Fruit fly (Drosophila melanogaster) whole organism, embryonic: ENCODE data around the gene CG15431.

Source experiments
- B-H2 ChIP-seq: fragments of 200-800 bp; sonication (Bioruptor generic); optimal IDR thresholded peaks from 2 replicates; lab custom pipeline; 2018; ENCODE audit warnings: missing biosample characterization, mild to moderate bottlenecking, missing genetic modification characterization
- Bteb2 ChIP-seq: fragments of 200-800 bp; sonication (Bioruptor generic); optimal IDR thresholded peaks from 2 replicates; lab custom pipeline; 2016; ENCODE audit warnings: missing biosample characterization, missing genetic modification characterization
- CG10321 ChIP-seq: fragments of 200-800 bp; sonication (Bioruptor generic); IDR thresholded peaks from 2 replicates; pipeline ENCODE4 v1.3.6; 2022; ENCODE audit warnings: missing biosample characterization, missing genetic modification characterization
- CG11456 ChIP-seq: fragments of 200-800 bp; sonication (Bioruptor generic); IDR thresholded peaks from 3 replicates; pipeline ENCODE4 v1.3.6; 2022; ENCODE audit warnings: missing biosample characterization, missing genetic modification characterization
- CG12104 ChIP-seq: fragments of 200-800 bp; sonication (Bioruptor generic); optimal IDR thresholded peaks from 3 replicates; lab custom pipeline; 2016; ENCODE audit warnings: missing biosample characterization, missing genetic modification characterization
- CG13424 ChIP-seq: fragments of 200-800 bp; sonication (Bioruptor generic); optimal IDR thresholded peaks from 2 replicates; lab custom pipeline; 2019; ENCODE audit warnings: missing biosample characterization, mild to moderate bottlenecking, missing genetic modification characterization, moderate library complexity
- CG18476 ChIP-seq: fragments of 200-800 bp; sonication (Bioruptor generic); optimal IDR thresholded peaks from 2 replicates; lab custom pipeline; 2016; ENCODE audit warnings: missing biosample characterization, mild to moderate bottlenecking, missing genetic modification characterization
- CG18619 ChIP-seq: fragments of 200-800 bp; sonication (Bioruptor generic); optimal IDR thresholded peaks from 3 replicates; lab custom pipeline; 2017; ENCODE audit warnings: missing biosample characterization, mild to moderate bottlenecking, missing genetic modification characterization
- CG3838 ChIP-seq: fragments of 200-800 bp; sonication (Bioruptor generic); optimal IDR thresholded peaks from 3 replicates; lab custom pipeline; 2016; ENCODE audit warnings: missing biosample characterization, missing genetic modification characterization
- CG4424 ChIP-seq: fragments of 200-800 bp; sonication (Bioruptor generic); optimal IDR thresholded peaks from 3 replicates; lab custom pipeline; 2016; ENCODE audit warnings: missing biosample characterization, missing genetic modification characterization
- CG4820 ChIP-seq: fragments of 200-800 bp; sonication (Bioruptor generic); optimal IDR thresholded peaks from 3 replicates; lab custom pipeline; 2016; ENCODE audit warnings: missing biosample characterization, missing genetic modification characterization
- CG5245 ChIP-seq: fragments of 200-800 bp; sonication (Bioruptor generic); optimal IDR thresholded peaks from 3 replicates; lab custom pipeline; 2016; ENCODE audit warnings: missing biosample characterization, missing genetic modification characterization
- CG6683 ChIP-seq: fragments of 200-800 bp; sonication (Bioruptor generic); optimal IDR thresholded peaks from 2 replicates; lab custom pipeline; 2017; ENCODE audit warnings: missing biosample characterization, mild to moderate bottlenecking, missing genetic modification characterization, missing genetic modification reagents
- CG7745 ChIP-seq: fragments of 200-800 bp; sonication (Bioruptor generic); optimal IDR thresholded peaks from 2 replicates; lab custom pipeline; 2018; ENCODE audit warnings: missing biosample characterization, mild to moderate bottlenecking, missing genetic modification characterization, moderate library complexity
- CkIIα-i1 ChIP-seq: fragments of 200-800 bp; sonication (Bioruptor generic); IDR thresholded peaks from 2 replicates; pipeline ENCODE4 v1.3.6; 2022; ENCODE audit warnings: missing biosample characterization, missing genetic modification characterization
- Dek ChIP-seq: fragments of 200-800 bp; sonication (Bioruptor generic); optimal IDR thresholded peaks from 3 replicates; lab custom pipeline; 2019; ENCODE audit warnings: missing biosample characterization, mild to moderate bottlenecking, missing genetic modification characterization, moderate library complexity
- Doc3 ChIP-seq: fragments of 200-800 bp; sonication (Bioruptor generic); IDR thresholded peaks from 3 replicates; pipeline ENCODE4 v1.3.6; 2022; ENCODE audit warnings: missing biosample characterization, missing genetic modification characterization; ENCODE audit not compliant: partially characterized antibody
- GATAe ChIP-seq: fragments of 200-800 bp; sonication (Bioruptor generic); conservative IDR thresholded peaks from 2 replicates; pipeline ENCODE4 v1.3.6; 2022; ENCODE audit warnings: missing biosample characterization, missing genetic modification characterization
- Lpt ChIP-seq: fragments of >200 bp; optimal IDR thresholded peaks from 2 replicates; lab custom pipeline; 2018; ENCODE audit warnings: missing biosample characterization, missing genetic modification characterization
- Myb ChIP-seq: fragments of 200-800 bp; sonication (Bioruptor generic); optimal IDR thresholded peaks from 2 replicates; lab custom pipeline; 2016; ENCODE audit warnings: missing biosample characterization, missing genetic modification characterization
- NC2β ChIP-seq: fragments of 200-800 bp; sonication (Bioruptor generic); optimal IDR thresholded peaks from 2 replicates; lab custom pipeline; 2016; ENCODE audit warnings: missing biosample characterization, missing genetic modification characterization
- Opbp ChIP-seq: fragments of 200-800 bp; sonication (Bioruptor generic); IDR thresholded peaks from 3 replicates; pipeline ENCODE4 v1.3.6; 2022; ENCODE audit warnings: missing biosample characterization, missing genetic modification characterization; ENCODE audit not compliant: partially characterized antibody
- Six4 ChIP-seq: fragments of 200-800 bp; sonication (Bioruptor generic); optimal IDR thresholded peaks from 2 replicates; lab custom pipeline; 2016; ENCODE audit warnings: missing biosample characterization, missing genetic modification characterization
- TFAM ChIP-seq: fragments of 200-800 bp; sonication (Bioruptor generic); optimal IDR thresholded peaks from 2 replicates; lab custom pipeline; 2017; ENCODE audit warnings: missing biosample characterization, missing genetic modification characterization, inconsistent platforms
- Xrp1 ChIP-seq: fragments of 200-800 bp; sonication (Bioruptor generic); IDR thresholded peaks from 2 replicates; pipeline ENCODE4 v1.3.6; 2022; ENCODE audit warnings: missing biosample characterization, missing genetic modification characterization
- amos ChIP-seq: fragments of 200-800 bp; sonication (Bioruptor generic); IDR thresholded peaks from 2 replicates; pipeline ENCODE4 v1.3.6; 2022; ENCODE audit warnings: missing biosample characterization, missing genetic modification characterization; ENCODE audit not compliant: partially characterized antibody
- chm ChIP-seq: fragments of 200-800 bp; sonication (Bioruptor generic); IDR thresholded peaks from 2 replicates; pipeline ENCODE4 v1.3.6; 2022; ENCODE audit warnings: missing biosample characterization, missing genetic modification characterization
- chn ChIP-seq: fragments of 200-800 bp; sonication (Bioruptor generic); optimal IDR thresholded peaks from 2 replicates; lab custom pipeline; 2016; ENCODE audit warnings: missing biosample characterization, missing genetic modification characterization
- croc ChIP-seq: fragments of 200-800 bp; sonication (Bioruptor generic); conservative IDR thresholded peaks from 3 replicates; pipeline ENCODE4 v1.3.6; 2022; ENCODE audit warnings: missing biosample characterization, missing genetic modification characterization
- crp ChIP-seq, 2 experiments: fragments of 200-800 bp; sonication (Bioruptor generic); optimal IDR thresholded peaks; 2 replicates in 1 of 2; 3 replicates in 1 of 2; lab custom pipeline; 2017; ENCODE audit warnings: missing biosample characterization in 2 of 2, missing genetic modification characterization in 2 of 2, mild to moderate bottlenecking in 1 of 2, moderate library complexity in 1 of 2
- dm ChIP-seq: fragments of 200-800 bp; sonication (Bioruptor generic); optimal IDR thresholded peaks from 3 replicates; lab custom pipeline; 2016; ENCODE audit warnings: missing biosample characterization, missing genetic modification characterization
- dpn ChIP-seq, 2 experiments: fragments of 200-800 bp; sonication (Bioruptor generic); optimal IDR thresholded peaks; 3 replicates each; lab custom pipeline; 2016; ENCODE audit warnings: missing biosample characterization in 2 of 2, missing genetic modification characterization in 2 of 2
- fu2 ChIP-seq: fragments of 200-800 bp; sonication (Bioruptor generic); optimal IDR thresholded peaks from 2 replicates; lab custom pipeline; 2016; ENCODE audit warnings: missing biosample characterization, missing genetic modification characterization
- gcm ChIP-seq: fragments of 200-800 bp; sonication (Bioruptor generic); optimal IDR thresholded peaks from 2 replicates; lab custom pipeline; 2019; ENCODE audit warnings: missing biosample characterization, mild to moderate bottlenecking, missing genetic modification characterization, moderate library complexity
- gt ChIP-seq: fragments of 200-800 bp; sonication (Bioruptor generic); IDR thresholded peaks from 2 replicates; pipeline ENCODE4 v1.3.6; 2022; ENCODE audit warnings: missing biosample characterization, missing genetic modification characterization
- inv ChIP-seq: fragments of 200-800 bp; sonication (Bioruptor generic); IDR thresholded peaks from 2 replicates; pipeline ENCODE4 v1.3.6; 2022; ENCODE audit warnings: missing biosample characterization, missing genetic modification characterization; ENCODE audit not compliant: partially characterized antibody
- jing ChIP-seq: fragments of 200-800 bp; sonication (Bioruptor generic); optimal IDR thresholded peaks from 2 replicates; lab custom pipeline; 2018; ENCODE audit warnings: missing biosample characterization, mild to moderate bottlenecking, missing genetic modification characterization
- klu ChIP-seq: fragments of 200-800 bp; sonication (Bioruptor generic); IDR thresholded peaks from 2 replicates; pipeline ENCODE4 v1.3.6; 2022; ENCODE audit warnings: missing biosample characterization, missing genetic modification characterization
- lbe ChIP-seq: fragments of 200-800 bp; sonication (Bioruptor generic); optimal IDR thresholded peaks from 2 replicates; lab custom pipeline; 2016; ENCODE audit warnings: missing biosample characterization, mild to moderate bottlenecking, missing genetic modification characterization
- luna ChIP-seq: fragments of 200-800 bp; sonication (Bioruptor generic); optimal IDR thresholded peaks from 2 replicates; lab custom pipeline; 2016; ENCODE audit warnings: missing biosample characterization, missing genetic modification characterization
- pnt ChIP-seq: fragments of 200-800 bp; sonication (Bioruptor generic); optimal IDR thresholded peaks from 3 replicates; lab custom pipeline; 2016; ENCODE audit warnings: missing biosample characterization, missing genetic modification characterization
- run ChIP-seq: fragments of 200-800 bp; sonication (Bioruptor generic); optimal IDR thresholded peaks from 3 replicates; lab custom pipeline; 2018; ENCODE audit warnings: missing biosample characterization, mild to moderate bottlenecking, missing genetic modification characterization
- sob ChIP-seq: fragments of 200-800 bp; sonication (Bioruptor generic); IDR thresholded peaks from 2 replicates; pipeline ENCODE4 v1.3.6; 2022; ENCODE audit warnings: missing biosample characterization, missing genetic modification characterization
- sr ChIP-seq: fragments of 200-800 bp; sonication (Bioruptor generic); IDR thresholded peaks from 3 replicates; pipeline ENCODE4 v1.3.6; 2022; ENCODE audit warnings: missing biosample characterization, missing genetic modification characterization
- stc ChIP-seq: fragments of 200-800 bp; sonication (Bioruptor generic); IDR thresholded peaks from 2 replicates; pipeline ENCODE4 v1.3.6; 2022; ENCODE audit warnings: missing biosample characterization, missing genetic modification characterization
- tx ChIP-seq: fragments of 200-800 bp; sonication (Bioruptor generic); optimal IDR thresholded peaks from 2 replicates; lab custom pipeline; 2016; ENCODE audit warnings: missing biosample characterization, missing genetic modification characterization
- vvl ChIP-seq: fragments of 200-800 bp; sonication (Bioruptor generic); IDR thresholded peaks from 2 replicates; pipeline ENCODE4 v1.3.6; 2022; ENCODE audit warnings: missing biosample characterization, missing genetic modification characterization
- zen ChIP-seq: fragments of 200-800 bp; sonication (Bioruptor generic); optimal IDR thresholded peaks from 3 replicates; lab custom pipeline; 2018; ENCODE audit warnings: missing biosample characterization, mild to moderate bottlenecking, missing genetic modification characterization, moderate library complexity
- zfh2 ChIP-seq: fragments of 200-800 bp; sonication (Bioruptor generic); optimal IDR thresholded peaks from 2 replicates; lab custom pipeline; 2016; ENCODE audit warnings: missing biosample characterization, missing genetic modification characterization

Gene CG15431

DNA sequence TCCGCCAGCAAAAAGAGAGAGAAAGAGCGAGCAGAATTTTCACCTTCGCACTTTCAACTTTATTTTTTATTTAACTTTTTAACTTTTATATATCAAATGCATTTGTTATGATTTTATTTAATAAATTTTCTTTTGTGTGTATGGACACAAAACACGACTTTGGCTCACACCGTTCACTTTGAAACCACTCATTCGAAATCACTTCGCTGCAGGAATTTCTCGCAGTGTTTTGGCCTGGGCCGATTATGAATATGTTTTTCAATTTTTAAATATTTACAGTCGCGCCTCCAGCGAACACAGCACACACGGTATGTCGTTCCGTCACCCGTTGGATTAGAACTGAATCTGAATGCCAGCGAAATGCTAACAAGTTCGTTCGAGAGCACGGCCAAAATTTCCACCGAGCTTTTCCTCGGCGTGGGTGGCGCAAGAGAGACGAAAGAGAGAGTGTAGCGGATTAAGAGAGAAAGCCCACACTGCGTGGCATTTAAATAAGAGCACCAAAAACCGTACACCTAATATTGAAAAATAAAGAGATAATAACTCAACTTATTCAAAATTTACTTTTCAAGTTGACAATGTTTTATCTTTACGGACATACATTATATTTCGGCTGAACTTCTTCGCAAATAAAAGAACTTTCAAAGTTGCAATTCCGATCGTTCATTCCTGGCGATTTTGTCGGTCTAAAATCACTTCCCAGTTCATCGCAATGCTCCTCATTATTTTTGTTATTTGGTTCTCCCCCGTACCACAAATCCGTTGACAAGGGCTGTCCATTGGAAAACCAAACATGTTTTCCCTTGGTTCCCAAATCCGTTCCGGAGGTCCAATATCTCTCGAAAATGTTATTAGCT, at the start of gene CG15431 (continued):
- TF ChIP-seq luna (GFP tag; lab: Kevin White, UChicago), result no peak
- no peak for TF ChIP-seq GATAe (GFP tag; lab: Robert Waterston, UW)
- TF ChIP-seq Lpt (GFP tag; lab: Kevin White, UChicago), result no peak
- TF ChIP-seq CG6683 (GFP tag; lab: Kevin White, UChicago), result peak; percentile 37
- no peak for TF ChIP-seq zen
- no peak for TF ChIP-seq Opbp (GFP tag; lab: Robert Waterston, UW)
- peak; percentile 25 for TF ChIP-seq CG4820 (GFP tag; lab: Kevin White, UChicago)
- peak; percentile 14 for TF ChIP-seq CG5245 (GFP tag; lab: Kevin White, UChicago)
- no peak for TF ChIP-seq NC2β (GFP tag; lab: Kevin White, UChicago)
- TF ChIP-seq croc, result peak; percentile 23; the same call in 1 of the 3 replicates
- TF ChIP-seq CG18619 (GFP tag; lab: Kevin White, UChicago), result peak; percentile 58
- TF ChIP-seq TFAM (GFP tag; lab: Kevin White, UChicago), result no peak
- TF ChIP-seq crp (GFP tag; optimal IDR thresholded peaks at IDR 0.05; lab: Kevin White, UChicago), result no peak
- peak; percentile 29 for TF ChIP-seq Bteb2 (GFP tag; lab: Kevin White, UChicago)
- no peak for TF ChIP-seq gcm (GFP tag; lab: Kevin White, UChicago)
- no peak for TF ChIP-seq CG7745 (tag; lab: Kevin White, UChicago)
- TF ChIP-seq zfh2, result peak; percentile 35
- peak; percentile 11 for TF ChIP-seq jing (GFP tag; lab: Kevin White, UChicago)
- peak; percentile 47 for TF ChIP-seq dpn (GFP tag; optimal IDR thresholded peaks at IDR 0.05; lab: Kevin White, UChicago)
- TF ChIP-seq sr, result peak; percentile 94
- peak; percentile 45 for TF ChIP-seq CG18476
- TF ChIP-seq lbe (GFP tag; lab: Kevin White, UChicago), result no peak
- no peak for TF ChIP-seq pnt
- TF ChIP-seq CkIIα-i1 (GFP tag; lab: Robert Waterston, UW), result peak; percentile 65; the same call in 1 of the 2 replicates
- TF ChIP-seq CG12104 (GFP tag; lab: Kevin White, UChicago), result peak; percentile 29
- peak; percentile 17 for TF ChIP-seq run (tag; lab: Kevin White, UChicago)
- TF ChIP-seq chm (GFP tag; lab: Robert Waterston, UW), result 0 out of 2 replicates have a peak, but pooled peaks have one; percentile 35
- TF ChIP-seq Doc3, result no peak
- peak; percentile 68 for TF ChIP-seq Dek (tag; lab: Kevin White, UChicago)
- peak; percentile 57 for TF ChIP-seq Xrp1 (GFP tag; lab: Robert Waterston, UW)
- TF ChIP-seq CG13424 (tag; lab: Kevin White, UChicago), result peak; percentile 44
- TF ChIP-seq sob, result peak; percentile 71
- TF ChIP-seq stc (GFP tag; lab: Robert Waterston, UW), result peak; percentile 31; the same call in 1 of the 2 replicates
- peak; percentile 17 for TF ChIP-seq CG4424 (GFP tag; lab: Kevin White, UChicago)
- TF ChIP-seq chn (GFP tag; lab: Kevin White, UChicago), result peak; percentile 14
- no peak for TF ChIP-seq Myb (GFP tag; lab: Kevin White, UChicago)
- no peak for TF ChIP-seq fu2 (GFP tag; lab: Kevin White, UChicago)
- TF ChIP-seq vvl, result peak; percentile 76
- peak; percentile 15 for TF ChIP-seq B-H2
- no peak for TF ChIP-seq dm
- no peak for TF ChIP-seq inv
- TF ChIP-seq amos, result peak; percentile 14; the same call in 1 of the 2 replicates
- no peak for TF ChIP-seq tx (GFP tag; lab: Kevin White, UChicago)
- TF ChIP-seq Six4, result no peak
- TF ChIP-seq gt (GFP tag; lab: Robert Waterston, UW), result no peak
- no peak for TF ChIP-seq CG3838
- TF ChIP-seq klu (GFP tag; lab: Robert Waterston, UW), result peak; percentile 57
- peak; percentile 72 for TF ChIP-seq CG11456
- TF ChIP-seq CG10321, result 0 out of 2 replicates have a peak, but pooled peaks have one; percentile 41
